Worm (Caenorhabditis elegans): ENCODE measurements around the gene srh-20.

DNA sequence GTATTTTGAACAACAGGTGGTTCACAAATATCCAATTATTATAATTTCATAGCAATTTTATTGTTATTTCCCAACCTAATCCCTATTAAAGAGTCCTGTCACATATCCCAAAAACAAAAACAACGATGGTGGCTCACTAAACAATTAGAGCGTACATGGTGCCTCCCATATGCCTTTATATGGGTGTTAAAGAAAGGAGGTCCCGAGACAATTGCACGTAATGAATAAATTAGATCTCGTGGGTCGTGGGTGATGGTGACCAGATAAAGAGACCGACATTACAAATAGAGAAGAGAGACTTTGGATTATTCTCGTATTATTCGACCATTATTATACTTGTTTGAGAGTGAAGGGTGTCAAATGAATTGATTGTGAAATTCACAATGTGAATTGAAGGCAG, 42.5 kb downstream of the srh-20 start:
- no peak for TF ChIP-seq zag-1 (tag; optimal IDR thresholded peaks at IDR 0.05)
- TF ChIP-seq elt-2 (tag; optimal IDR thresholded peaks at IDR 0.05), result no peak
